Fruit fly (Drosophila melanogaster) whole organism, wandering third instar larva: ENCODE measurements around the gene MetRS-m.

Source experiments
- Abd-B ChIP-seq: fragments of >200 bp; optimal IDR thresholded peaks from 2 replicates; lab custom pipeline; 2017; ENCODE audit warnings: missing biosample characterization, missing genetic modification characterization
- CG32264 ChIP-seq: fragments of 200-800 bp; sonication (Bioruptor generic); optimal IDR thresholded peaks from 2 replicates; lab custom pipeline; 2016; ENCODE audit warnings: missing biosample characterization, missing genetic modification characterization
- CG9705 ChIP-seq: fragments of 200-800 bp; sonication (Bioruptor generic); optimal IDR thresholded peaks from 2 replicates; lab custom pipeline; 2018; ENCODE audit warnings: missing biosample characterization, mild to moderate bottlenecking, missing genetic modification characterization
- CrebA ChIP-seq: fragments of 200-800 bp; sonication (Bioruptor generic); optimal IDR thresholded peaks from 2 replicates; lab custom pipeline; 2016; ENCODE audit warnings: missing biosample characterization, mild to moderate bottlenecking, missing genetic modification characterization, borderline replicate concordance
- Dfd ChIP-seq: fragments of >200 bp; optimal IDR thresholded peaks from 2 replicates; lab custom pipeline; 2017; ENCODE audit warnings: missing biosample characterization, missing genetic modification characterization
- Dif ChIP-seq: fragments of 200-275, 200-300 bp; sonication (Bioruptor generic); optimal IDR thresholded peaks from 2 replicates; lab custom pipeline; 2018; ENCODE audit warnings: missing biosample characterization, missing genetic modification characterization; ENCODE audit not compliant: partially characterized antibody
- GATAd ChIP-seq: sonication (Bioruptor generic); optimal IDR thresholded peaks from 2 replicates; lab custom pipeline; 2016; ENCODE audit warnings: missing biosample characterization, missing genetic modification characterization
- HLH106 ChIP-seq: fragments of 200-800 bp; optimal IDR thresholded peaks from 3 replicates; lab custom pipeline; 2019; ENCODE audit warnings: missing biosample characterization, mild to moderate bottlenecking, missing genetic modification characterization, moderate library complexity
- Hnf4 ChIP-seq: fragments of 200-800 bp; sonication (Bioruptor generic); optimal IDR thresholded peaks from 2 replicates; lab custom pipeline; 2016; ENCODE audit warnings: missing biosample characterization, mild to moderate bottlenecking, missing genetic modification characterization
- Hr78 ChIP-seq: fragments of >200 bp; optimal IDR thresholded peaks from 2 replicates; lab custom pipeline; 2017; ENCODE audit warnings: missing biosample characterization, missing genetic modification characterization
- Hr83 ChIP-seq: fragments of 200-300 bp; sonication (Bioruptor generic); optimal IDR thresholded peaks from 2 replicates; lab custom pipeline; 2016; ENCODE audit warnings: missing biosample characterization, mild to moderate bottlenecking, missing genetic modification characterization, moderate library complexity; ENCODE audit not compliant: poor library complexity, severe bottlenecking
- Jra ChIP-seq: sonication (Bioruptor generic); optimal IDR thresholded peaks from 2 replicates; lab custom pipeline; 2016; ENCODE audit warnings: missing biosample characterization, missing genetic modification characterization
- Mio ChIP-seq: sonication (Bioruptor generic); optimal IDR thresholded peaks from 2 replicates; lab custom pipeline; 2016; ENCODE audit warnings: missing biosample characterization, missing genetic modification characterization
- Myc ChIP-seq: fragments of >200 bp; optimal IDR thresholded peaks from 2 replicates; lab custom pipeline; 2017
- N ChIP-seq: fragments of >200 bp; optimal IDR thresholded peaks from 2 replicates; lab custom pipeline; 2018; ENCODE audit warnings: missing biosample characterization, missing external identifiers, missing genetic modification characterization
- OdsH ChIP-seq: fragments of 200-800 bp; sonication (Bioruptor generic); optimal IDR thresholded peaks from 2 replicates; lab custom pipeline; 2016; ENCODE audit warnings: missing biosample characterization, mild to moderate bottlenecking, missing genetic modification characterization
- Rel ChIP-seq, 2 experiments: fragments of 200-800 bp; sonication (Bioruptor generic) in 1 of 2; optimal IDR thresholded peaks; 2 replicates in 1 of 2; 3 replicates in 1 of 2; lab custom pipeline; 2016 to 2019; ENCODE audit warnings: mild to moderate bottlenecking in 2 of 2, missing biosample characterization in 2 of 2, missing genetic modification characterization in 2 of 2, moderate library complexity in 1 of 2
- Sp1 ChIP-seq: fragments of 200-800 bp; sonication (Bioruptor generic); optimal IDR thresholded peaks from 3 replicates; lab custom pipeline; 2019; ENCODE audit warnings: missing biosample characterization, mild to moderate bottlenecking, missing genetic modification characterization, moderate library complexity
- Vsx2 ChIP-seq: fragments of 200-300, 225-300 bp; sonication (Bioruptor generic); optimal IDR thresholded peaks from 2 replicates; lab custom pipeline; 2018; ENCODE audit warnings: missing biosample characterization, missing genetic modification characterization; ENCODE audit not compliant: partially characterized antibody
- br ChIP-seq: fragments of 200-800 bp; sonication (Bioruptor generic); optimal IDR thresholded peaks from 2 replicates; lab custom pipeline; 2016; ENCODE audit warnings: missing biosample characterization, missing genetic modification characterization
- brk ChIP-seq: fragments of 200-800 bp; sonication (Bioruptor generic); optimal IDR thresholded peaks from 2 replicates; lab custom pipeline; 2016; ENCODE audit warnings: missing biosample characterization, mild to moderate bottlenecking, missing genetic modification characterization
- dl ChIP-seq, 2 experiments: fragments of 175-275, 200-275 bp in 1 of 2; fragments of 200-275 bp in 1 of 2; sonication (Bioruptor generic); optimal IDR thresholded peaks; lab custom pipeline; 2018; ENCODE audit warnings: mild to moderate bottlenecking in 2 of 2, missing biosample characterization in 2 of 2, missing genetic modification characterization in 2 of 2, moderate library complexity in 2 of 2; ENCODE audit not compliant: partially characterized antibody in 2 of 2, insufficient read depth in 1 of 2
- dmrt93B ChIP-seq: fragments of 200-800 bp; sonication (Bioruptor generic); optimal IDR thresholded peaks from 2 replicates; lab custom pipeline; 2018; ENCODE audit warnings: missing biosample characterization, mild to moderate bottlenecking, missing genetic modification characterization
- dsf ChIP-seq: sonication (Bioruptor generic); optimal IDR thresholded peaks from 2 replicates; lab custom pipeline; 2016; ENCODE audit warnings: missing biosample characterization, missing genetic modification characterization, borderline replicate concordance
- ey ChIP-seq: fragments of 200-800 bp; sonication (Bioruptor generic); optimal IDR thresholded peaks from 2 replicates; lab custom pipeline; 2016; ENCODE audit warnings: missing biosample characterization, missing genetic modification characterization
- foxo ChIP-seq, 2 experiments: fragments of 200-800 bp; sonication (Bioruptor generic); optimal IDR thresholded peaks; 2 replicates in 1 of 2; 3 replicates in 1 of 2; lab custom pipeline; 2016 to 2017; ENCODE audit warnings: missing biosample characterization in 2 of 2, missing genetic modification characterization in 2 of 2
- fru ChIP-seq: fragments of 200-800 bp; sonication (Bioruptor generic); optimal IDR thresholded peaks from 3 replicates; lab custom pipeline; 2016; ENCODE audit warnings: missing biosample characterization, mild to moderate bottlenecking, missing genetic modification characterization
- h ChIP-seq: fragments of 200-800 bp; sonication (Bioruptor generic); optimal IDR thresholded peaks from 3 replicates; lab custom pipeline; 2016; ENCODE audit warnings: missing biosample characterization, mild to moderate bottlenecking, missing genetic modification characterization
- jim ChIP-seq: fragments of 175-275, 200-325 bp; sonication (Bioruptor generic); optimal IDR thresholded peaks from 2 replicates; lab custom pipeline; 2016; ENCODE audit warnings: missing biosample characterization, mild to moderate bottlenecking, missing genetic modification characterization
- lola ChIP-seq: fragments of >200 bp; optimal IDR thresholded peaks from 2 replicates; lab custom pipeline; 2017; ENCODE audit warnings: missing biosample characterization, missing genetic modification characterization
- pan ChIP-seq: fragments of >200 bp; optimal IDR thresholded peaks from 2 replicates; lab custom pipeline; 2017
- psq ChIP-seq: fragments of 200-800 bp; sonication (Bioruptor generic); optimal IDR thresholded peaks from 3 replicates; lab custom pipeline; 2017; ENCODE audit warnings: missing biosample characterization, mild to moderate bottlenecking, missing genetic modification characterization, moderate library complexity
- rgr ChIP-seq: fragments of 200-800 bp; sonication (Bioruptor generic); optimal IDR thresholded peaks from 3 replicates; lab custom pipeline; 2016; ENCODE audit warnings: missing biosample characterization, mild to moderate bottlenecking, missing genetic modification characterization
- sage ChIP-seq: fragments of 200-800 bp; sonication (Bioruptor generic); optimal IDR thresholded peaks from 2 replicates; lab custom pipeline; 2016; ENCODE audit warnings: missing biosample characterization, mild to moderate bottlenecking, missing genetic modification characterization
- sv ChIP-seq: fragments of 200-800 bp; sonication (Bioruptor generic); optimal IDR thresholded peaks from 3 replicates; lab custom pipeline; 2016; ENCODE audit warnings: missing biosample characterization, missing genetic modification characterization
- tai ChIP-seq: sonication (Bioruptor generic); optimal IDR thresholded peaks from 2 replicates; lab custom pipeline; 2016; ENCODE audit warnings: missing biosample characterization, missing genetic modification characterization
- usp ChIP-seq: fragments of >200 bp; optimal IDR thresholded peaks from 2 replicates; lab custom pipeline; 2017; ENCODE audit warnings: missing biosample characterization, missing genetic modification characterization
- woc ChIP-seq: sonication (Bioruptor generic); optimal IDR thresholded peaks from 2 replicates; lab custom pipeline; 2016; ENCODE audit warnings: missing biosample characterization, mild to moderate bottlenecking, missing genetic modification characterization

MetRS-m gene

DNA sequence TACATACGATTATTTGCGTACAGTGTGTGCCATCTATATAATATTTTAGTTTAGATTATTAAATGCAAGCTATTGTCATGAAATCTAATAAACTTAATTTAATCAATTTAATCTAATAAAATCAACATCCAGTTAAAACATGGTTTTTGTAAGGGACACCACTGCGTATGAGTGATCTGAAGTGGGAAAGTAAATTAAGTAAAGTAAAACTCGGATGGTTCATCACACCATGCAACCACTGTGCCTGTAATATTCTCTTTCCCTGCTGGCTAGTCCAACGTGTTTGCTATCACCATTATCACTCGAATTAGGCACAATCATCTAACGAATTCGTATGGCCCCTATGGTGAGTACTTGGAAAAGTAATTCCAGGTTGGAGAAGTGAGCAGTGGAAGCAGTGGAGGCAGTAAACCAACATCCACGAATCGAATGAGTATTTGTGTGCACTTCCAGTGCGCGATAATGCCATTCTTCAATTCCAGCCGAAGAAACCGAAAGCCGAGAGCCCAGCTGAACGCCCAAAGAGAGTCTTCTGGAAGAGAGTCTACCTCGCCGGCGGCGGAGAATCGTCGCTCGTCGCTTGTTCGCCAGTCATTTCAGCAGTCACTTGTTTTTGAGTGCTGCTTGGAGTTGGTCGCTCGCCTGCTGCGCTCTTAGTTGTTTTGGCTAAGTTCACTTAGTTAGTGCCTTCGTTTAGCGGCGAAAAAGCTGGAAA is 29.0 kb upstream of the MetRS-m start, which contains the start of gene red:
red (plus strand) TSS at position 403 of the 715 bp plus-strand sequence.
- TF ChIP-seq lola (GFP tag; lab: Kevin White, UChicago), result no peak
- TF ChIP-seq jim (GFP tag; lab: Kevin White, UChicago), result peak; percentile 48
- TF ChIP-seq pan (lab: Kevin White, UChicago), result no peak
- TF ChIP-seq rgr, result peak; percentile 60
- no peak for TF ChIP-seq CG9705 (GFP tag; lab: Kevin White, UChicago)
- TF ChIP-seq psq (GFP tag; lab: Kevin White, UChicago), result peak; percentile 50
- TF ChIP-seq Myc (lab: Kevin White, UChicago), result no peak
- peak; percentile 38 for TF ChIP-seq Hnf4 (GFP tag; lab: Kevin White, UChicago)
- TF ChIP-seq Hr78 (GFP tag; lab: Kevin White, UChicago), result no peak
- TF ChIP-seq usp (GFP tag; lab: Kevin White, UChicago), result no peak
- TF ChIP-seq dl (GFP tag; optimal IDR thresholded peaks at IDR 0.05; lab: Kevin White, UChicago; ENCODE audit: insufficient read depth in 1 of 2, partially characterized antibody in 2 of 2), result peak; percentile 65 to 77
- no peak for TF ChIP-seq Dfd (GFP tag; lab: Kevin White, UChicago)
- peak; percentile 92 for TF ChIP-seq Dif (GFP tag; lab: Kevin White, UChicago)
- TF ChIP-seq sage (GFP tag; lab: Kevin White, UChicago), result peak; percentile 45
- peak; percentile 57 for TF ChIP-seq brk (GFP tag; lab: Kevin White, UChicago)
- peak; percentile 82 for TF ChIP-seq Hr83 (GFP tag; lab: Kevin White, UChicago)
- peak; percentile 41 for TF ChIP-seq Jra (GFP tag; lab: Kevin White, UChicago)
- TF ChIP-seq Vsx2 (GFP tag; lab: Kevin White, UChicago), result peak; percentile 38
- TF ChIP-seq woc, result peak; percentile 14
- TF ChIP-seq dsf (GFP tag; lab: Kevin White, UChicago), result no peak
- peak; percentile 61 for TF ChIP-seq h
- no peak for TF ChIP-seq Abd-B
- TF ChIP-seq Rel (GFP tag; optimal IDR thresholded peaks at IDR 0.05; lab: Kevin White, UChicago), result no peak
- TF ChIP-seq Rel (tag; optimal IDR thresholded peaks at IDR 0.05; lab: Kevin White, UChicago), result peak; percentile 35
- peak; percentile 62 for TF ChIP-seq CrebA (GFP tag; lab: Kevin White, UChicago)
- no peak for TF ChIP-seq CG32264
- TF ChIP-seq GATAd (GFP tag; lab: Kevin White, UChicago), result no peak
- peak; percentile 50 for TF ChIP-seq OdsH
- TF ChIP-seq N (GFP tag; lab: Kevin White, UChicago), result no peak
- no peak for TF ChIP-seq dmrt93B (GFP tag; lab: Kevin White, UChicago)
- peak; percentile 39 for TF ChIP-seq sv (GFP tag; lab: Kevin White, UChicago)
- TF ChIP-seq Sp1 (GFP tag; lab: Kevin White, UChicago), result peak; percentile 18
- TF ChIP-seq Mio, result no peak
- peak; percentile 13 for TF ChIP-seq br
- peak; percentile 11 for TF ChIP-seq tai (GFP tag; lab: Kevin White, UChicago)
- peak; percentile 86 for TF ChIP-seq fru
- peak; percentile 45 for TF ChIP-seq ey (GFP tag; lab: Kevin White, UChicago)
- TF ChIP-seq HLH106 (tag; lab: Kevin White, UChicago), result peak; percentile 43
- peak in 1 of 2 experiments; percentile 55 for TF ChIP-seq foxo (GFP tag; optimal IDR thresholded peaks at IDR 0.05; lab: Kevin White, UChicago)

DNA sequence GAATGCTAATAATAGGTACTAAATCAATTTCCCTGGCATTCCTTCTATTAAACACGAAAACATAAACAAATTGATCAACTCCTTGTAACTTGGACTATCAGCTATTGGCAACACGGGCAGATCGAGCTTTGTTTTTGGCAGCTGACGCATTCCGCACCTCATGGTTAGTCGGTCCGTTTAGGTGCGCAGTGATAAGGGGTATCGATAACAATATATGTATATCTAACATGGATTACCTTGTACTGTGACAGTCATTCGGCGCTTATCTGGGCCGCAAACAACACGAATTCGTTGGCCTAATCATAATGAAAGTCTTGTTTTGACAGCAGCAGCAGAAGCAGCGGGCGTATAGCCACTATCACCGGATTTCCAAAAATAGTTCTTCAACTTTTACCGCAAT is 28.2 kb upstream of the MetRS-m start:
- TF ChIP-seq Rel (GFP tag; optimal IDR thresholded peaks at IDR 0.05; lab: Kevin White, UChicago) (no peak), Rel (tag; optimal IDR thresholded peaks at IDR 0.05; lab: Kevin White, UChicago) (no peak), GATAd (GFP tag; lab: Kevin White, UChicago) (no peak), Hr78 (GFP tag; lab: Kevin White, UChicago) (no peak), OdsH (no peak), fru (no peak), N (GFP tag; lab: Kevin White, UChicago) (no peak), HLH106 (tag; lab: Kevin White, UChicago) (no peak), sage (GFP tag; lab: Kevin White, UChicago) (no peak), rgr (no peak), Hr83 (GFP tag; lab: Kevin White, UChicago) (no peak), Hnf4 (GFP tag; lab: Kevin White, UChicago) (no peak), pan (lab: Kevin White, UChicago) (no peak)
- TF ChIP-seq, all 38 proteins: peak for 0
